Worm (Caenorhabditis elegans): Measurements from ENCODE around the gene C26E1.2.
A peak's percentile ranks its signal among the peaks of the same experiment; 100 is the strongest.

The C26E1.2 gene

ce11 chrV:13313045-13313623 is 8.2 kb downstream of the C26E1.2 start, which contains the start of gene C50B6.3 (continued):
- TF ChIP-seq lin-13 (GFP tag; optimal IDR thresholded peaks at IDR 0.05) (peak; percentile 73), lsy-2 (tag; optimal IDR thresholded peaks at IDR 0.05) (peak; percentile 80 to 92), aly-2 (tag; optimal IDR thresholded peaks at IDR 0.05) (no peak), snpc-4 (tag; optimal IDR thresholded peaks at IDR 0.05) (peak; percentile 77), crh-2 (tag; optimal IDR thresholded peaks at IDR 0.05) (peak; percentile 76), mbf-1 (tag; optimal IDR thresholded peaks at IDR 0.05) (no peak), nhr-21 (tag; optimal IDR thresholded peaks at IDR 0.05) (peak; percentile 58), blmp-1 (tag; optimal IDR thresholded peaks at IDR 0.05; ENCODE audit: insufficient read depth) (peak; percentile 37), gmeb-1 (tag; optimal IDR thresholded peaks at IDR 0.05) (peak; percentile 85), F13H6.1 (tag; optimal IDR thresholded peaks at IDR 0.05) (peak; percentile 80), nhr-237 (tag; optimal IDR thresholded peaks at IDR 0.05) (no peak), ceh-16 (tag; optimal IDR thresholded peaks at IDR 0.05) (peak; percentile 65), unc-55 (GFP tag; optimal IDR thresholded peaks at IDR 0.05) (no peak), alr-1 (tag; optimal IDR thresholded peaks at IDR 0.05) (no peak), nhr-12 (tag; optimal IDR thresholded peaks at IDR 0.05) (no peak), R02D3.7 (tag; optimal IDR thresholded peaks at IDR 0.05) (peak; percentile 14), fos-1 (tag; optimal IDR thresholded peaks at IDR 0.05) (peak; percentile 53), unc-62 (GFP tag; optimal IDR thresholded peaks at IDR 0.05) (no peak)

- TF ChIP-seq skn-1 (tag; optimal IDR thresholded peaks at IDR 0.05) (no peak), R02D3.7 (tag; optimal IDR thresholded peaks at IDR 0.05) (no peak), mab-5 (tag; optimal IDR thresholded peaks at IDR 0.05) (no peak), nhr-11 (tag; optimal IDR thresholded peaks at IDR 0.05) (no peak), nhr-237 (tag; optimal IDR thresholded peaks at IDR 0.05) (no peak), ceh-82 (tag; optimal IDR thresholded peaks at IDR 0.05) (no peak), sem-4 (tag; optimal IDR thresholded peaks at IDR 0.05) (no peak)
Observed at ce11 chrV:13317911-13318502, 13.1 kb downstream of the C26E1.2 start, which contains the start of the genes col-161 and srh-18. TSS of gene col-161 (minus strand) at chrV:13318011. TSS of gene srh-18 (plus strand) at chrV:13318452.

ce11 chrV:13320676-13321075 is 15.7 kb downstream of the C26E1.2 start, which contains the start of gene srh-15:
TSS of gene srh-15 (plus strand) at chrV:13320976.
- no peak for TF ChIP-seq nhr-21 (tag; optimal IDR thresholded peaks at IDR 0.05)
- no peak for TF ChIP-seq ZK546.5 (tag; optimal IDR thresholded peaks at IDR 0.05)
- no peak for TF ChIP-seq gmeb-1 (tag; optimal IDR thresholded peaks at IDR 0.05)
- no peak for TF ChIP-seq unc-55 (GFP tag; optimal IDR thresholded peaks at IDR 0.05)
- TF ChIP-seq snpc-4 (tag; optimal IDR thresholded peaks at IDR 0.05), result no peak
- TF ChIP-seq lin-13 (GFP tag; optimal IDR thresholded peaks at IDR 0.05), result no peak
- no peak for TF ChIP-seq mbf-1 (tag; optimal IDR thresholded peaks at IDR 0.05)
- TF ChIP-seq aly-2 (tag; optimal IDR thresholded peaks at IDR 0.05), result no peak

ce11 chrV:13324933-13325760 is 20.2 kb downstream of the C26E1.2 start, which contains the start of gene C50B6.7:
TSS of gene C50B6.7 (minus strand) at chrV:13324983.
- TF ChIP-seq nhr-12 (tag; optimal IDR thresholded peaks at IDR 0.05), result no peak
- TF ChIP-seq sma-9 (GFP tag; optimal IDR thresholded peaks at IDR 0.05), result peak; percentile 1
- no peak for TF ChIP-seq sma-9 (tag; optimal IDR thresholded peaks at IDR 0.05)
- TF ChIP-seq fos-1 (tag; optimal IDR thresholded peaks at IDR 0.05), result peak; percentile 36

ce11 chrV:13327463-13327862 is 22.5 kb downstream of the C26E1.2 start, which contains the start of gene str-37:
TSS of gene str-37 (plus strand) at chrV:13327763.
- TF ChIP-seq unc-39 (tag; optimal IDR thresholded peaks at IDR 0.05) (no peak), ama-1 (optimal IDR thresholded peaks at IDR 0.05) (no peak), nhr-21 (tag; optimal IDR thresholded peaks at IDR 0.05) (no peak), ceh-16 (tag; optimal IDR thresholded peaks at IDR 0.05) (no peak), nhr-77 (tag; optimal IDR thresholded peaks at IDR 0.05) (no peak), R02D3.7 (tag; optimal IDR thresholded peaks at IDR 0.05) (no peak), skn-1 (tag; optimal IDR thresholded peaks at IDR 0.05) (no peak), nhr-23 (tag; optimal IDR thresholded peaks at IDR 0.05) (no peak), ztf-4 (tag; optimal IDR thresholded peaks at IDR 0.05) (no peak), F13H6.1 (tag; optimal IDR thresholded peaks at IDR 0.05) (no peak), lin-13 (GFP tag; optimal IDR thresholded peaks at IDR 0.05) (no peak), dmd-4 (tag; optimal IDR thresholded peaks at IDR 0.05) (no peak), nhr-6 (tag; optimal IDR thresholded peaks at IDR 0.05) (no peak), unc-55 (GFP tag; optimal IDR thresholded peaks at IDR 0.05) (no peak), nhr-25 (tag; optimal IDR thresholded peaks at IDR 0.05) (no peak), Y55F3AM.14 (GFP tag; optimal IDR thresholded peaks at IDR 0.05) (no peak), blmp-1 (tag; optimal IDR thresholded peaks at IDR 0.05; ENCODE audit: insufficient read depth) (no peak)
